Worm (Caenorhabditis elegans) whole organism, early embryonic: ENCODE data around the gene C32D5.14.

Source experiments
- B0310.2 ChIP-seq: sonication (generic microtip); optimal IDR thresholded peaks from 2 replicates; lab custom pipeline; 2016; ENCODE audit warnings: mild to moderate bottlenecking, missing genetic modification characterization, missing compliant biosample characterization
- F13C5.2 ChIP-seq: sonication (generic microtip); optimal IDR thresholded peaks from 2 replicates; lab custom pipeline; 2017; ENCODE audit warnings: mild to moderate bottlenecking, missing genetic modification characterization, inconsistent platforms, missing compliant biosample characterization
- aly-1 ChIP-seq: sonication (generic microtip); optimal IDR thresholded peaks from 2 replicates; lab custom pipeline; 2016; ENCODE audit warnings: missing genetic modification characterization, missing compliant biosample characterization
- ama-1 ChIP-seq: fragments of 150-350 bp; optimal IDR thresholded peaks from 2 replicates; lab custom pipeline; 2014
- ceh-13 ChIP-seq: fragments of 200-800 bp; sonication (Bioruptor generic); optimal IDR thresholded peaks from 2 replicates; lab custom pipeline; 2018; ENCODE audit warnings: mild to moderate bottlenecking, missing genetic modification characterization, missing compliant biosample characterization
- ceh-36 ChIP-seq: sonication (generic microtip); optimal IDR thresholded peaks from 2 replicates; lab custom pipeline; 2016; ENCODE audit warnings: missing genetic modification characterization, inconsistent platforms, missing compliant biosample characterization
- ets-7 ChIP-seq: sonication (generic microtip); optimal IDR thresholded peaks from 2 replicates; lab custom pipeline; 2016; ENCODE audit warnings: missing genotype, missing genetic modification characterization, missing compliant biosample characterization
- flt-1 ChIP-seq: fragments of 200-800 bp; sonication (Bioruptor generic); IDR thresholded peaks from 2 replicates; pipeline ENCODE4 v1.3.6; 2022; ENCODE audit warnings: missing genetic modification characterization, missing compliant biosample characterization
- hmbx-1 ChIP-seq: sonication (generic microtip); optimal IDR thresholded peaks from 2 replicates; lab custom pipeline; 2016; ENCODE audit warnings: mild to moderate bottlenecking, missing genetic modification characterization, missing compliant biosample characterization
- hmg-4 ChIP-seq: fragments of 200-800 bp; sonication (Bioruptor generic); optimal IDR thresholded peaks from 2 replicates; lab custom pipeline; 2018; ENCODE audit warnings: mild to moderate bottlenecking, missing genetic modification characterization, missing compliant biosample characterization
- hnd-1 ChIP-seq: sonication (generic microtip); optimal IDR thresholded peaks from 2 replicates; lab custom pipeline; 2016; ENCODE audit warnings: missing genetic modification characterization, missing compliant biosample characterization
- pes-1 ChIP-seq: fragments of 200-800 bp; sonication (Bioruptor generic); IDR thresholded peaks from 2 replicates; pipeline ENCODE4 v1.3.6; 2022; ENCODE audit warnings: missing genetic modification reagents, missing genetic modification characterization, missing compliant biosample characterization
- scrt-1 ChIP-seq: fragments of 200-800 bp; sonication (Bioruptor generic); IDR thresholded peaks from 2 replicates; pipeline ENCODE4 v1.3.6; 2022; ENCODE audit warnings: missing genetic modification characterization, missing compliant biosample characterization
- sea-1 ChIP-seq: fragments of 200-800 bp; sonication (Bioruptor generic); conservative IDR thresholded peaks from 2 replicates; pipeline ENCODE4 v1.3.6; 2022; ENCODE audit warnings: missing genetic modification characterization, missing compliant biosample characterization
- tbx-11 ChIP-seq: fragments of 200-800 bp; sonication (Bioruptor generic); IDR thresholded peaks from 2 replicates; pipeline ENCODE4 v1.3.6; 2022; ENCODE audit warnings: missing genetic modification characterization, missing compliant biosample characterization
- tbx-37 ChIP-seq: fragments of 200-800 bp; sonication (Bioruptor generic); conservative IDR thresholded peaks from 2 replicates; pipeline ENCODE4 v1.3.6; 2022; ENCODE audit warnings: missing genetic modification reagents, missing genetic modification characterization, missing compliant biosample characterization
- tra-4 ChIP-seq: sonication (generic microtip); optimal IDR thresholded peaks from 2 replicates; lab custom pipeline; 2017; ENCODE audit warnings: missing genetic modification characterization, missing compliant biosample characterization

The C32D5.14 gene

ce11 chrII:6339948-6340347, 4.7 kb downstream of the C32D5.14 start, which contains the start of gene C32D5.7:
TSS of gene C32D5.7 (minus strand) at chrII:6340048.
- no peak for TF ChIP-seq ceh-36 (tag; lab: Kevin White, UChicago)
- TF ChIP-seq pes-1 (GFP tag; lab: Robert Waterston, UW): no peak
- no peak for TF ChIP-seq aly-1 (tag; lab: Kevin White, UChicago)
- no peak for TF ChIP-seq ets-7 (tag; lab: Kevin White, UChicago)
- TF ChIP-seq scrt-1: no peak
- no peak for TF ChIP-seq hnd-1
- no peak for TF ChIP-seq F13C5.2 (tag; lab: Kevin White, UChicago)
- TF ChIP-seq ama-1 (lab: Kevin White, UChicago): no peak
- no peak for TF ChIP-seq sea-1 (GFP tag; lab: Robert Waterston, UW)
- TF ChIP-seq hmg-4 (GFP tag; lab: Kevin White, UChicago): no peak
- TF ChIP-seq tbx-11 (GFP tag; lab: Robert Waterston, UW): no peak
- TF ChIP-seq ceh-13 (GFP tag; lab: Kevin White, UChicago): no peak
- no peak for TF ChIP-seq B0310.2 (tag; lab: Kevin White, UChicago)
- TF ChIP-seq tbx-37 (GFP tag; lab: Robert Waterston, UW): no peak
- TF ChIP-seq tra-4 (tag; lab: Kevin White, UChicago): no peak
- no peak for TF ChIP-seq hmbx-1 (tag; lab: Kevin White, UChicago)
- TF ChIP-seq flt-1 (GFP tag; lab: Robert Waterston, UW): no peak

ce11 chrII:6341076-6341475, 5.8 kb downstream of the C32D5.14 start:
- TF ChIP-seq tra-4 (tag; lab: Kevin White, UChicago) (no peak), aly-1 (tag; lab: Kevin White, UChicago) (no peak)

ce11 chrII:6342455-6342854, 7.2 kb downstream of the C32D5.14 start:
- TF ChIP-seq hmg-4 (GFP tag; lab: Kevin White, UChicago) (no peak), tra-4 (tag; lab: Kevin White, UChicago) (no peak), flt-1 (GFP tag; lab: Robert Waterston, UW) (no peak), ceh-36 (tag; lab: Kevin White, UChicago) (no peak), ceh-13 (GFP tag; lab: Kevin White, UChicago) (no peak), scrt-1 (no peak), F13C5.2 (tag; lab: Kevin White, UChicago) (no peak), ama-1 (lab: Kevin White, UChicago) (no peak), aly-1 (tag; lab: Kevin White, UChicago) (no peak), B0310.2 (tag; lab: Kevin White, UChicago) (no peak), hmbx-1 (tag; lab: Kevin White, UChicago) (no peak), sea-1 (GFP tag; lab: Robert Waterston, UW) (no peak), hnd-1 (no peak), ets-7 (tag; lab: Kevin White, UChicago) (no peak), pes-1 (GFP tag; lab: Robert Waterston, UW) (no peak), tbx-11 (GFP tag; lab: Robert Waterston, UW) (no peak), tbx-37 (GFP tag; lab: Robert Waterston, UW) (no peak)

ce11 chrII:6343893-6344292, 8.6 kb downstream of the C32D5.14 start, which contains the start of gene txt-18:
TSS of gene txt-18 (plus strand) at chrII:6344072.
- no peak for TF ChIP-seq aly-1 (tag; lab: Kevin White, UChicago)
- no peak for TF ChIP-seq tra-4 (tag; lab: Kevin White, UChicago)
- TF ChIP-seq tbx-11 (GFP tag; lab: Robert Waterston, UW): no peak
- no peak for TF ChIP-seq hmbx-1 (tag; lab: Kevin White, UChicago)
- TF ChIP-seq F13C5.2 (tag; lab: Kevin White, UChicago): no peak
- no peak for TF ChIP-seq sea-1 (GFP tag; lab: Robert Waterston, UW)
- no peak for TF ChIP-seq B0310.2 (tag; lab: Kevin White, UChicago)
- TF ChIP-seq ets-7 (tag; lab: Kevin White, UChicago): no peak
- no peak for TF ChIP-seq hmg-4 (GFP tag; lab: Kevin White, UChicago)
- no peak for TF ChIP-seq ama-1 (lab: Kevin White, UChicago)
- TF ChIP-seq scrt-1: no peak
- no peak for TF ChIP-seq ceh-36 (tag; lab: Kevin White, UChicago)
- no peak for TF ChIP-seq ceh-13 (GFP tag; lab: Kevin White, UChicago)
- no peak for TF ChIP-seq flt-1 (GFP tag; lab: Robert Waterston, UW)
- TF ChIP-seq pes-1 (GFP tag; lab: Robert Waterston, UW): no peak
- no peak for TF ChIP-seq tbx-37 (GFP tag; lab: Robert Waterston, UW)

- no peak for TF ChIP-seq aly-1 (tag; lab: Kevin White, UChicago)
- TF ChIP-seq scrt-1: no peak
- no peak for TF ChIP-seq tra-4 (tag; lab: Kevin White, UChicago)
- no peak for TF ChIP-seq ceh-13 (GFP tag; lab: Kevin White, UChicago)
- no peak for TF ChIP-seq ama-1 (lab: Kevin White, UChicago)
- no peak for TF ChIP-seq tbx-11 (GFP tag; lab: Robert Waterston, UW)
- TF ChIP-seq pes-1 (GFP tag; lab: Robert Waterston, UW): no peak
- no peak for TF ChIP-seq ets-7 (tag; lab: Kevin White, UChicago)
- TF ChIP-seq hmbx-1 (tag; lab: Kevin White, UChicago): no peak
These were observed 9.2 kb downstream of the C32D5.14 start for ce11 chrII:6344513-6344912.

- TF ChIP-seq ceh-13 (GFP tag; lab: Kevin White, UChicago) (no peak), hmg-4 (GFP tag; lab: Kevin White, UChicago) (no peak), ama-1 (lab: Kevin White, UChicago) (no peak), flt-1 (GFP tag; lab: Robert Waterston, UW) (no peak), hnd-1 (no peak), tra-4 (tag; lab: Kevin White, UChicago) (no peak), tbx-37 (GFP tag; lab: Robert Waterston, UW) (no peak)
These were observed 10.2 kb downstream of the C32D5.14 start, which contains the start of gene C32D5.8 for ce11 chrII:6345195-6346158. TSS of gene C32D5.8 (minus strand) at chrII:6345964.
